Worm (Caenorhabditis elegans) whole organism, mixed stage, embryonic: ENCODE data around the gene pmk-1.

Source experiments
- M03D4.4 ChIP-seq: sonication (generic microtip); optimal IDR thresholded peaks from 2 replicates; lab custom pipeline; 2017; ENCODE audit warnings: mild to moderate bottlenecking, missing genetic modification characterization, missing compliant biosample characterization
- blmp-1 ChIP-seq: fragments of 150-350 bp; optimal IDR thresholded peaks from 2 replicates; lab custom pipeline; 2014; ENCODE audit warnings: missing biosample characterization, missing genetic modification characterization
- ceh-43 ChIP-seq: fragments of 200-800 bp; sonication (Bioruptor generic); optimal IDR thresholded peaks from 2 replicates; lab custom pipeline; 2018; ENCODE audit warnings: mild to moderate bottlenecking, missing genetic modification characterization, moderate library complexity, missing compliant biosample characterization
- ceh-83 ChIP-seq: fragments of 200-800 bp; sonication (Bioruptor generic); optimal IDR thresholded peaks from 2 replicates; lab custom pipeline; 2018; ENCODE audit warnings: mild to moderate bottlenecking, missing genetic modification characterization, missing compliant biosample characterization
- ces-1 ChIP-seq: fragments of 150-350 bp; optimal IDR thresholded peaks from 2 replicates; lab custom pipeline; 2014; ENCODE audit warnings: missing biosample characterization, missing genetic modification reagents, missing genetic modification characterization
- cnd-1 ChIP-seq: fragments of 200-800 bp; sonication (Bioruptor generic); optimal IDR thresholded peaks from 2 replicates; lab custom pipeline; 2018; ENCODE audit warnings: mild to moderate bottlenecking, missing genetic modification characterization, missing compliant biosample characterization
- elt-1 ChIP-seq: sonication (generic microtip); optimal IDR thresholded peaks from 2 replicates; lab custom pipeline; 2017; ENCODE audit warnings: missing genetic modification characterization, mild to moderate bottlenecking, missing compliant biosample characterization, antibody characterized with exemption, moderate library complexity, borderline replicate concordance; ENCODE audit not compliant: insufficient read depth
- elt-3 ChIP-seq: fragments of 150-350 bp; optimal IDR thresholded peaks from 2 replicates; lab custom pipeline; 2014; ENCODE audit warnings: missing biosample characterization, missing genetic modification characterization
- flh-1 ChIP-seq: fragments of 200-800 bp; sonication (Bioruptor generic); optimal IDR thresholded peaks from 2 replicates; lab custom pipeline; 2018; ENCODE audit warnings: mild to moderate bottlenecking, missing genetic modification characterization, moderate library complexity, missing compliant biosample characterization
- ham-2 ChIP-seq: fragments of 200-800 bp; sonication (Bioruptor generic); optimal IDR thresholded peaks from 2 replicates; lab custom pipeline; 2018; ENCODE audit warnings: mild to moderate bottlenecking, missing genetic modification characterization, missing compliant biosample characterization
- hlh-1 ChIP-seq: fragments of 150-350 bp; optimal IDR thresholded peaks from 2 replicates; lab custom pipeline; 2014; ENCODE audit warnings: missing biosample characterization, missing genetic modification reagents, missing genetic modification characterization
- lin-13 ChIP-seq: fragments of 150-350 bp; optimal IDR thresholded peaks from 2 replicates; lab custom pipeline; 2014; ENCODE audit warnings: missing biosample characterization, missing genetic modification characterization
- lin-32 ChIP-seq: fragments of 200-800 bp; sonication (Bioruptor generic); optimal IDR thresholded peaks from 2 replicates; lab custom pipeline; 2018; ENCODE audit warnings: mild to moderate bottlenecking, missing genetic modification characterization, missing compliant biosample characterization
- lsy-2 ChIP-seq: fragments of 150-350 bp; optimal IDR thresholded peaks from 2 replicates; lab custom pipeline; 2014; ENCODE audit warnings: missing biosample characterization, missing genetic modification characterization
- mab-5 ChIP-seq: fragments of 150-350 bp; optimal IDR thresholded peaks from 2 replicates; lab custom pipeline; 2014; ENCODE audit warnings: missing biosample characterization, missing genetic modification characterization
- mep-1 ChIP-seq: fragments of 150-350 bp; optimal IDR thresholded peaks from 2 replicates; lab custom pipeline; 2017; ENCODE audit warnings: missing biosample characterization, missing genetic modification reagents, missing genetic modification characterization, inconsistent platforms
- mls-2 ChIP-seq: sonication (generic microtip); optimal IDR thresholded peaks from 2 replicates; lab custom pipeline; 2016; ENCODE audit warnings: mild to moderate bottlenecking, missing genetic modification characterization, moderate library complexity, missing compliant biosample characterization
- nhr-12 ChIP-seq: fragments of 150-350 bp; optimal IDR thresholded peaks from 2 replicates; lab custom pipeline; 2014; ENCODE audit warnings: missing biosample characterization, missing genetic modification characterization
- nhr-237 ChIP-seq: fragments of 150-350 bp; optimal IDR thresholded peaks from 2 replicates; lab custom pipeline; 2014; ENCODE audit warnings: missing biosample characterization, missing genetic modification characterization
- nhr-28 ChIP-seq: fragments of 150-350 bp; optimal IDR thresholded peaks from 2 replicates; lab custom pipeline; 2014; ENCODE audit warnings: missing biosample characterization, missing genetic modification characterization
- nhr-76 ChIP-seq: sonication (generic microtip); optimal IDR thresholded peaks from 2 replicates; lab custom pipeline; 2017; ENCODE audit warnings: missing biosample characterization, missing genetic modification characterization
- pha-4 ChIP-seq: fragments of 150-350 bp; optimal IDR thresholded peaks from 2 replicates; lab custom pipeline; 2018; ENCODE audit warnings: missing biosample characterization, missing genetic modification reagents, missing genetic modification characterization
- sem-2 ChIP-seq: fragments of 200-800 bp; sonication (Bioruptor generic); optimal IDR thresholded peaks from 2 replicates; lab custom pipeline; 2018; ENCODE audit warnings: mild to moderate bottlenecking, missing genetic modification characterization, missing compliant biosample characterization
- snpc-4 ChIP-seq: fragments of 150-350 bp; optimal IDR thresholded peaks from 2 replicates; lab custom pipeline; 2014; ENCODE audit warnings: missing biosample characterization, missing genetic modification characterization
- tbx-8 ChIP-seq: fragments of 200-800 bp; sonication (Bioruptor generic); optimal IDR thresholded peaks from 2 replicates; lab custom pipeline; 2018; ENCODE audit warnings: mild to moderate bottlenecking, missing genetic modification characterization, moderate library complexity, missing compliant biosample characterization
- unc-120 ChIP-seq: sonication (generic microtip); optimal IDR thresholded peaks from 2 replicates; lab custom pipeline; 2017; ENCODE audit warnings: missing genetic modification characterization, missing compliant biosample characterization; ENCODE audit not compliant: poor library complexity, severe bottlenecking
- unc-39 ChIP-seq: fragments of 150-350 bp; optimal IDR thresholded peaks from 2 replicates; lab custom pipeline; 2014; ENCODE audit warnings: missing biosample characterization, missing genetic modification characterization
- unc-62 ChIP-seq: fragments of 150-350 bp; optimal IDR thresholded peaks from 2 replicates; lab custom pipeline; 2014; ENCODE audit warnings: missing biosample characterization, missing genetic modification reagents, missing genetic modification characterization
- zip-8 ChIP-seq: fragments of 150-350 bp; optimal IDR thresholded peaks from 2 replicates; lab custom pipeline; 2014; ENCODE audit warnings: missing biosample characterization, missing genetic modification characterization
- ztf-11 ChIP-seq: fragments of 150-350 bp; optimal IDR thresholded peaks from 2 replicates; lab custom pipeline; 2014; ENCODE audit warnings: missing biosample characterization, missing genetic modification characterization

The pmk-1 gene

DNA sequence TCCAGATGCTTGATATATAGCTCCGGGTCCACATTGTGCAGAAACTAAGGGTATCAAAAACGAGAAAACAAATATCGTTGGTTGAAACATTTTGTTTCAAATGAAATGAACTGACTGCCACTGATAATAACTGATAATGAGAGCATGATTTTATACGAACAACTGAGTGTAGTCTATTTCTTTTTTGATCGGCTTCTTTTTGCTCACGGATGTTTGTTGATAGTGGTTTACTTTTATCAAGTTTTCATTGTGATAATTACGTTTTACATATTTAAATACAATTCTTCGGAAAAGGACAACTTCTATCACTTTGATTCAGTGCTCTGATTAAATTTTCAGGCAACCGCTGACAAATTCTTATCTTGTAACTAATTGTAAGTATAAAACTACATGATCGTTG is 15.1 kb downstream of the pmk-1 start, which contains the start of gene clec-51:
Gene clec-51, minus strand, starts transcription at position 114 of the 400 bp plus-strand sequence.
- TF ChIP-seq snpc-4: no peak

DNA sequence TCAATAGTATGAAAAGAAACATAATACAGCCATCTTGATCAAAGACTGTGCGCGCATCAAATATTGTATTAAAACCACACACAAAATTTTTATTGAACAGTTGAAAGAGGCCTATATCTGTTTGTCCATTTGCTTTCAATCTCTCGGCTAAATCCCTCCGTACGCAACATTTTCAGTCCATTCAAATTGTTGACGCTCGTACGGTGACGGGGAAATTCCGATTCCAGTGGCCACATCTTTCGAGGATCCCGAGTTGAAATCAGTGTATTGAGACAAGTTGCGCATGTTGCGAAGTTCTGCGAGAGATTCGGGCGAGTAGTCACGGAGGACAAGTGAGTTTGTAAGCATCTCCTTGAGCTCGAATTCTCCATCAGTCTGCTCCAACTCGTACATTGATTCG is 15.9 kb downstream of the pmk-1 start:
- TF ChIP-seq unc-62 (GFP tag; lab: Kevin White, UChicago) (no peak), ces-1 (GFP tag; lab: Kevin White, UChicago) (no peak), nhr-28 (tag; lab: Kevin White, UChicago) (no peak), tbx-8 (GFP tag; lab: Kevin White, UChicago) (no peak), lin-32 (GFP tag; lab: Kevin White, UChicago) (no peak), ztf-11 (no peak), ceh-83 (no peak), lin-13 (no peak), mep-1 (tag; lab: Kevin White, UChicago) (no peak)

DNA sequence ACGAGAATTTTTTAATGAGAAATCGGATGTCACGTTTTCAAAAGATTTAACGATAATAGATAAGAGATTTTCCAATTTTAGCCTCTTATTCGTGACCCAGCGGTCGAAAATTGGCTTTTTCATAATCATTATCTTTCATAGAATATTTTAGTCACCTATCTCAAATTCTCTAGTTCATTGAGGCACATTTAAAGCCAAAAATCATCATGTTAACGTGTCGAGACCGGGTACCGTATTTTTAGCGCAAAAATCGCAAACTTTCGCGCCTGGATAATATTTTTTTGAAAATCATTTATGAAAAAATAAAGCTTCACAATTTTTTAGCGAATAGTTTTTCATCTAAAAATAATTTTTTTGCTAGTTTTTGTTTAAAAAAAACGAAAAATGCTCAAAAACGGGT is 17.4 kb downstream of the pmk-1 start, which contains the start of gene B0218.7:
Gene B0218.7, minus strand, starts transcription at position 101 of the 400 bp plus-strand sequence.
- TF ChIP-seq ham-2 (GFP tag; lab: Kevin White, UChicago) (no peak), flh-1 (GFP tag; lab: Kevin White, UChicago) (no peak), tbx-8 (GFP tag; lab: Kevin White, UChicago) (no peak), nhr-76 (no peak), hlh-1 (no peak), M03D4.4 (no peak), lsy-2 (tag; lab: Kevin White, UChicago) (no peak), zip-8 (tag; lab: Kevin White, UChicago) (no peak), cnd-1 (tag; lab: Kevin White, UChicago) (no peak), mls-2 (tag; lab: Kevin White, UChicago) (no peak), elt-1 (tag; lab: Kevin White, UChicago) (no peak), ceh-83 (no peak), ztf-11 (no peak)

DNA sequence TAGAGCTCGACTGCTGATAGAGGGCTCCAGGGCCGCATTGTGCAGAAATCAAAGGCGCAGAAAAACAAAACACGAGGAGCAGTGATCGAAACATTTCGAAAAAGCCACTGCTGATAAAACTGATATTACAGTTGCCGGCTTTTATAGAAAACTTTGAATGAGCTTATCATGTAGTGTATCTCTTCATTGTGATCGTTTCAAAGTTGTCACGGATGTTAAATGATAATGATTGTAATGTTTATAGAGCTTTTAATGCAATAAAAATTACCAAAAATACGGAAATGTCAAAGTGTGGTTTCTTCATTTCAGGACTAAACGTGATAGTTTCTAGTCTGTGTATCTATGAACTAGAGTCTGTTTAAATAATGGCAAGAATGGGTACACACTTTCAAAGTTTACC is 20.1 kb downstream of the pmk-1 start, which contains the start of gene clec-52:
Gene clec-52, minus strand, starts transcription at position 101 of the 400 bp plus-strand sequence.
- TF ChIP-seq snpc-4 (no peak), lsy-2 (tag; lab: Kevin White, UChicago) (no peak), unc-39 (tag; lab: Kevin White, UChicago) (no peak), ceh-83 (no peak), unc-62 (GFP tag; lab: Kevin White, UChicago) (no peak), ceh-43 (no peak), M03D4.4 (no peak), lin-32 (GFP tag; lab: Kevin White, UChicago) (no peak), hlh-1 (no peak), nhr-28 (tag; lab: Kevin White, UChicago) (no peak)

DNA sequence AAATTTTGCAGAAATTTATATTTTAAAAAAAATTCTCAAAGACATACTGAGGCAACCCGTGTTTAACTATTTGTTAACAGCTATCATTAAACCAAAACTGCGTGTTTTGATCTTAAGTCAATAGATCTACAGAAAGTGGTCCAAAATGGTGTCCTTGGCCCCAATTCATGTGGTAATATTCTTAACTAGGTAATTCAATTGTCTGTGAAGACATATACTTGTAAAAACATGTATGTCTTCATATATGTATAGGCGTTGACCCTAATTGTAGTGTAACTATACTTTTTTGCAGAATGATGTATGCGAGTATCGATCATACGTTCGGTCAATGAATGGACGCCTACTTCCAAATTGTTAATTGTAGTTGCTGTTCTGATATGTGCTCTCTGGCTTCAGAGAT is 21.1 kb downstream of the pmk-1 start, which contains the start of gene C07G1.15:
Gene C07G1.15, plus strand, starts transcription at position 301 of the 400 bp plus-strand sequence.
- no peak for TF ChIP-seq unc-62 (GFP tag; lab: Kevin White, UChicago)
- no peak for TF ChIP-seq nhr-12
- no peak for TF ChIP-seq elt-3 (tag; lab: Kevin White, UChicago)
- no peak for TF ChIP-seq ceh-43
- TF ChIP-seq mep-1 (tag; lab: Kevin White, UChicago): no peak

DNA sequence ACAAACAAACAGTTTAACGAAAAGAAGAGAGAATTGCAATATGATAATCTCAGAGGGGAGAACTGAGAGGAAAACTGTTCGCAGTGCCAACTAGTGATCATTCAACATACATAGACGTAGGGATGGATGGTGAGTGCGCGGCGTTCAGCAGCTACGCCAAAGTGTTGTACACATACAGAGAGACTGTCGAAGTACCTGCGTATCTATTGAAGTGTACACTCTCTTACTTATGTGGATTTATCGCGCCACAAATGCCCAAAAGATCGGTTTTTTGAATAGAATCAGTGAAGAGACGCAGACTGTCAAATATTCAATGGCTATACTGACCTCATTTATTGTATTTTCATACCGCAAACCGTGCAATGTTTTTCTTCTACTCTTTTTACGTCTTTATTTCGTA is 21.7 kb downstream of the pmk-1 start:
- peak; percentile 51 for TF ChIP-seq elt-3 (tag; lab: Kevin White, UChicago)
- peak; percentile 58 for TF ChIP-seq pha-4 (tag; lab: Kevin White, UChicago)
- no peak for TF ChIP-seq ztf-11
- no peak for TF ChIP-seq M03D4.4
- peak; percentile 86 for TF ChIP-seq ham-2 (GFP tag; lab: Kevin White, UChicago)
- TF ChIP-seq nhr-237: peak; percentile 29
- TF ChIP-seq sem-2 (GFP tag; lab: Kevin White, UChicago): no peak

DNA sequence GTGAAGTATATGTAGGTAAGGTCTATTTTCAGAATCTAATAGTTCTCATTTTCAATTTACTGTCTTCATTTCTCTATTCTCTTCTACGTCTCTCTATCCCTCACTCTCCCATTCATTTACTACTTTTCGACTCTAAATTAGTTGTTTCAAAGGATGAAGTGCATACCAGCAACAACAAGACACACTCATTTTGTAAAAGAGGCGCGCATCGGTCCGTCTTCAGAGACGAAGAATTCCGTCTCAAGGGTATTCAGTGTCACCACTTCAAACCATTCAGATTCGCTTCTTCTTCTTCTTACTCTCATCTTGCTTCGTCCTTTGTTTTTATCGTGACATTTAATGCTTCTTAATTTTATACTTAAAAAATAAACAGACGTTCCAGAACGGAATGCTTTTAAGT is 22.8 kb downstream of the pmk-1 start:
- TF ChIP-seq blmp-1 (tag; lab: Kevin White, UChicago): no peak
- no peak for TF ChIP-seq flh-1 (GFP tag; lab: Kevin White, UChicago)
- TF ChIP-seq unc-39 (tag; lab: Kevin White, UChicago): no peak
- no peak for TF ChIP-seq mls-2 (tag; lab: Kevin White, UChicago)
- TF ChIP-seq lin-13: no peak
- no peak for TF ChIP-seq ztf-11
- TF ChIP-seq nhr-237: no peak
- no peak for TF ChIP-seq unc-120 (tag; lab: Kevin White, UChicago)
- no peak for TF ChIP-seq M03D4.4
- TF ChIP-seq mab-5: no peak
- no peak for TF ChIP-seq mep-1 (tag; lab: Kevin White, UChicago)
- TF ChIP-seq ces-1 (GFP tag; lab: Kevin White, UChicago): no peak
- TF ChIP-seq hlh-1: no peak
- TF ChIP-seq, all 35 proteins: peak for 0
